Worm (Caenorhabditis elegans) whole organism, early embryonic: ENCODE data around the gene ZK669.3.

Source experiments
- B0310.2 ChIP-seq: sonication (generic microtip); optimal IDR thresholded peaks from 2 replicates; lab custom pipeline; 2016; ENCODE audit warnings: mild to moderate bottlenecking, missing genetic modification characterization, missing compliant biosample characterization
- F13C5.2 ChIP-seq: sonication (generic microtip); optimal IDR thresholded peaks from 2 replicates; lab custom pipeline; 2017; ENCODE audit warnings: mild to moderate bottlenecking, missing genetic modification characterization, inconsistent platforms, missing compliant biosample characterization
- aly-1 ChIP-seq: sonication (generic microtip); optimal IDR thresholded peaks from 2 replicates; lab custom pipeline; 2016; ENCODE audit warnings: missing genetic modification characterization, missing compliant biosample characterization
- ama-1 ChIP-seq: fragments of 150-350 bp; optimal IDR thresholded peaks from 2 replicates; lab custom pipeline; 2014
- ceh-13 ChIP-seq: fragments of 200-800 bp; sonication (Bioruptor generic); optimal IDR thresholded peaks from 2 replicates; lab custom pipeline; 2018; ENCODE audit warnings: mild to moderate bottlenecking, missing genetic modification characterization, missing compliant biosample characterization
- ceh-36 ChIP-seq: sonication (generic microtip); optimal IDR thresholded peaks from 2 replicates; lab custom pipeline; 2016; ENCODE audit warnings: missing genetic modification characterization, inconsistent platforms, missing compliant biosample characterization
- ets-7 ChIP-seq: sonication (generic microtip); optimal IDR thresholded peaks from 2 replicates; lab custom pipeline; 2016; ENCODE audit warnings: missing genotype, missing genetic modification characterization, missing compliant biosample characterization
- flt-1 ChIP-seq: fragments of 200-800 bp; sonication (Bioruptor generic); IDR thresholded peaks from 2 replicates; pipeline ENCODE4 v1.3.6; 2022; ENCODE audit warnings: missing genetic modification characterization, missing compliant biosample characterization
- hmbx-1 ChIP-seq: sonication (generic microtip); optimal IDR thresholded peaks from 2 replicates; lab custom pipeline; 2016; ENCODE audit warnings: mild to moderate bottlenecking, missing genetic modification characterization, missing compliant biosample characterization
- hmg-4 ChIP-seq: fragments of 200-800 bp; sonication (Bioruptor generic); optimal IDR thresholded peaks from 2 replicates; lab custom pipeline; 2018; ENCODE audit warnings: mild to moderate bottlenecking, missing genetic modification characterization, missing compliant biosample characterization
- hnd-1 ChIP-seq: sonication (generic microtip); optimal IDR thresholded peaks from 2 replicates; lab custom pipeline; 2016; ENCODE audit warnings: missing genetic modification characterization, missing compliant biosample characterization
- pes-1 ChIP-seq: fragments of 200-800 bp; sonication (Bioruptor generic); IDR thresholded peaks from 2 replicates; pipeline ENCODE4 v1.3.6; 2022; ENCODE audit warnings: missing genetic modification reagents, missing genetic modification characterization, missing compliant biosample characterization
- scrt-1 ChIP-seq: fragments of 200-800 bp; sonication (Bioruptor generic); IDR thresholded peaks from 2 replicates; pipeline ENCODE4 v1.3.6; 2022; ENCODE audit warnings: missing genetic modification characterization, missing compliant biosample characterization
- sea-1 ChIP-seq: fragments of 200-800 bp; sonication (Bioruptor generic); conservative IDR thresholded peaks from 2 replicates; pipeline ENCODE4 v1.3.6; 2022; ENCODE audit warnings: missing genetic modification characterization, missing compliant biosample characterization
- tbx-11 ChIP-seq: fragments of 200-800 bp; sonication (Bioruptor generic); IDR thresholded peaks from 2 replicates; pipeline ENCODE4 v1.3.6; 2022; ENCODE audit warnings: missing genetic modification characterization, missing compliant biosample characterization
- tbx-37 ChIP-seq: fragments of 200-800 bp; sonication (Bioruptor generic); conservative IDR thresholded peaks from 2 replicates; pipeline ENCODE4 v1.3.6; 2022; ENCODE audit warnings: missing genetic modification reagents, missing genetic modification characterization, missing compliant biosample characterization
- tra-4 ChIP-seq: sonication (generic microtip); optimal IDR thresholded peaks from 2 replicates; lab custom pipeline; 2017; ENCODE audit warnings: missing genetic modification characterization, missing compliant biosample characterization

ZK669.3 gene

ce11 chrII:7984071-7984470, 43.1 kb downstream of the ZK669.3 start:
- TF ChIP-seq tbx-11 (GFP tag; lab: Robert Waterston, UW) (no peak), hmg-4 (GFP tag; lab: Kevin White, UChicago) (no peak), tbx-37 (GFP tag; lab: Robert Waterston, UW) (no peak), F13C5.2 (tag; lab: Kevin White, UChicago) (no peak), tra-4 (tag; lab: Kevin White, UChicago) (no peak), pes-1 (GFP tag; lab: Robert Waterston, UW) (no peak)

ce11 chrII:7985029-7985428, 44.1 kb downstream of the ZK669.3 start:
- TF ChIP-seq B0310.2 (no peak), sea-1 (GFP tag; lab: Robert Waterston, UW) (no peak), scrt-1 (no peak), ceh-13 (no peak), hnd-1 (tag; lab: Kevin White, UChicago) (no peak), F13C5.2 (tag; lab: Kevin White, UChicago) (no peak), pes-1 (GFP tag; lab: Robert Waterston, UW) (no peak), hmbx-1 (tag; lab: Kevin White, UChicago) (no peak), aly-1 (tag; lab: Kevin White, UChicago) (no peak), ceh-36 (tag; lab: Kevin White, UChicago) (no peak), tra-4 (tag; lab: Kevin White, UChicago) (no peak), flt-1 (GFP tag; lab: Robert Waterston, UW) (no peak), tbx-37 (GFP tag; lab: Robert Waterston, UW) (no peak), tbx-11 (GFP tag; lab: Robert Waterston, UW) (no peak), hmg-4 (GFP tag; lab: Kevin White, UChicago) (no peak), ets-7 (no peak)

- TF ChIP-seq pes-1 (GFP tag; lab: Robert Waterston, UW) (no peak), aly-1 (tag; lab: Kevin White, UChicago) (no peak), ceh-36 (tag; lab: Kevin White, UChicago) (no peak), tbx-11 (GFP tag; lab: Robert Waterston, UW) (no peak), ceh-13 (no peak), ama-1 (lab: Kevin White, UChicago) (no peak), hmg-4 (GFP tag; lab: Kevin White, UChicago) (no peak), ets-7 (no peak), hmbx-1 (tag; lab: Kevin White, UChicago) (no peak), hnd-1 (tag; lab: Kevin White, UChicago) (no peak), scrt-1 (no peak), tra-4 (tag; lab: Kevin White, UChicago) (no peak), B0310.2 (no peak)
Measured at ce11 chrII:7986928-7987327, 46.0 kb downstream of the ZK669.3 start.

ce11 chrII:7990192-7990591, 49.2 kb downstream of the ZK669.3 start:
- TF ChIP-seq hmg-4 (GFP tag; lab: Kevin White, UChicago) (no peak), F13C5.2 (tag; lab: Kevin White, UChicago) (no peak), aly-1 (tag; lab: Kevin White, UChicago) (no peak), ets-7 (no peak)

- TF ChIP-seq ama-1 (lab: Kevin White, UChicago), result no peak
- TF ChIP-seq hnd-1 (tag; lab: Kevin White, UChicago), result no peak
- TF ChIP-seq tra-4 (tag; lab: Kevin White, UChicago), result no peak
- TF ChIP-seq pes-1 (GFP tag; lab: Robert Waterston, UW), result no peak
- TF ChIP-seq ets-7, result no peak
- no peak for TF ChIP-seq flt-1 (GFP tag; lab: Robert Waterston, UW)
- no peak for TF ChIP-seq hmbx-1 (tag; lab: Kevin White, UChicago)
- TF ChIP-seq sea-1 (GFP tag; lab: Robert Waterston, UW), result no peak
- TF ChIP-seq ceh-36 (tag; lab: Kevin White, UChicago), result no peak
- TF ChIP-seq scrt-1, result no peak
- TF ChIP-seq tbx-11 (GFP tag; lab: Robert Waterston, UW), result no peak
Measured at ce11 chrII:7991279-7991678, 50.3 kb downstream of the ZK669.3 start.
